Worm (Caenorhabditis elegans): ENCODE data around the gene ocr-1.
A peak's percentile ranks its signal among the peaks of the same experiment; 100 is the strongest.

ocr-1 gene

DNA sequence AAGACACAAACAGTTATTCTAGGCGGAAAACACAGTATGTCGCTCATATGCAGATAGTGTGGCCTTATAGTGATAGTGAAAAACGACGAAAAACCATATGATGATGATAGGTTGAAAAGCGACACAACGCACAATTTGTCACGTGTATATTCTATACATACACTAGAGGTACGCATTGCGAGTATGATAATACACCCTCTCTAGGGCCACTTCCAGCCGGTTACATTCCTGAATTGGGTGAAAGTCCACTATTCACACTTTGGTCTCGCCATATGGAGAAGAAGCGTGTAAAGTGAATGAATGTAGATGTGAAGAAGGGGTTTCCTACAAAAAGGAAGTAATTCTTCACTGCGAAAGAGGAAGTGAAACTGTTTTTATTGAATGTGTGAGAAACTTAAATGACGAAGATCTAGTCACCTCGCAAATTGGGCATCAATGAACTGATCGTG, 34.7 kb upstream of the ocr-1 start:
- peak; percentile 23 for TF ChIP-seq gei-8 (GFP tag; optimal IDR thresholded peaks at IDR 0.05)
- no peak for TF ChIP-seq madf-5 (GFP tag; IDR thresholded peaks at IDR 0.05)
- TF ChIP-seq lin-13 (GFP tag; optimal IDR thresholded peaks at IDR 0.05), result peak; percentile 27
- TF ChIP-seq ama-1 (optimal IDR thresholded peaks at IDR 0.05), result no peak
- no peak for TF ChIP-seq Y75B8A.6 (GFP tag; IDR thresholded peaks at IDR 0.05)
- no peak for TF ChIP-seq ceh-82 (tag; optimal IDR thresholded peaks at IDR 0.05)
- TF ChIP-seq nhr-25 (tag; optimal IDR thresholded peaks at IDR 0.05; ENCODE audit: borderline replicate concordance, insufficient read depth), result no peak
- no peak for TF ChIP-seq set-16 (GFP tag; IDR thresholded peaks at IDR 0.05)
- no peak for TF ChIP-seq egl-43 (GFP tag; IDR thresholded peaks at IDR 0.05)
- 0 out of 2 replicates have a peak, but pooled peaks have one; percentile 40 for TF ChIP-seq lin-1 (GFP tag; IDR thresholded peaks at IDR 0.05)
- TF ChIP-seq nhr-6 (tag; optimal IDR thresholded peaks at IDR 0.05), result no peak
- TF ChIP-seq nhr-42 (GFP tag; IDR thresholded peaks at IDR 0.05), result no peak
- peak; percentile 59 to 75 for TF ChIP-seq mdl-1 (tag; optimal IDR thresholded peaks at IDR 0.05)
- TF ChIP-seq duxl-1 (tag; optimal IDR thresholded peaks at IDR 0.05; ENCODE audit: poor library complexity), result no peak
- TF ChIP-seq nhr-77 (tag; optimal IDR thresholded peaks at IDR 0.05), result peak; percentile 14
- TF ChIP-seq cey-2 (tag; optimal IDR thresholded peaks at IDR 0.05; ENCODE audit: borderline replicate concordance, insufficient read depth), result peak; percentile 46
- TF ChIP-seq R02D3.7 (tag; optimal IDR thresholded peaks at IDR 0.05), result no peak
- no peak for TF ChIP-seq nhr-11 (tag; optimal IDR thresholded peaks at IDR 0.05)
- no peak for TF ChIP-seq tag-97 (GFP tag; IDR thresholded peaks at IDR 0.05)
- TF ChIP-seq lir-3 (tag; optimal IDR thresholded peaks at IDR 0.05), result no peak
- no peak for TF ChIP-seq F26F4.8 (GFP tag; conservative IDR thresholded peaks at IDR 0.05)
- no peak for TF ChIP-seq daf-16 (GFP tag; optimal IDR thresholded peaks at IDR 0.05)
- TF ChIP-seq daf-16 (tag; optimal IDR thresholded peaks at IDR 0.05), result peak; percentile 80
- peak; percentile 53 for TF ChIP-seq nhr-10 (tag; optimal IDR thresholded peaks at IDR 0.05)
- TF ChIP-seq dpl-1 (GFP tag; optimal IDR thresholded peaks at IDR 0.05), result no peak
- TF ChIP-seq vab-7 (GFP tag; IDR thresholded peaks at IDR 0.05), result no peak
- TF ChIP-seq mes-2 (tag; optimal IDR thresholded peaks at IDR 0.05; ENCODE audit: poor library complexity, severe bottlenecking), result peak; percentile 29
- TF ChIP-seq pha-4 (GFP tag; IDR thresholded peaks at IDR 0.05), result 0 out of 2 replicates have a peak, but pooled peaks have one; percentile 11
- no peak for TF ChIP-seq pha-4 (tag; optimal IDR thresholded peaks at IDR 0.05)
- TF ChIP-seq lin-29 (GFP tag; IDR thresholded peaks at IDR 0.05), result no peak
- peak; percentile 76 for TF ChIP-seq hlh-30 (tag; optimal IDR thresholded peaks at IDR 0.05; ENCODE audit: insufficient read depth)
- no peak for TF ChIP-seq ceh-44 (GFP tag; IDR thresholded peaks at IDR 0.05)
- no peak for TF ChIP-seq nhr-111 (GFP tag; optimal IDR thresholded peaks at IDR 0.05)
- TF ChIP-seq F37D6.2 (tag; optimal IDR thresholded peaks at IDR 0.05), result no peak
- TF ChIP-seq nhr-237 (tag; optimal IDR thresholded peaks at IDR 0.05), result no peak
- peak; percentile 91 for TF ChIP-seq nhr-48 (tag; optimal IDR thresholded peaks at IDR 0.05)
- peak; percentile 43 for TF ChIP-seq dve-1 (tag; optimal IDR thresholded peaks at IDR 0.05; ENCODE audit: insufficient read depth)
- no peak for TF ChIP-seq ztf-11 (tag; optimal IDR thresholded peaks at IDR 0.05)
- TF ChIP-seq pqm-1 (tag; optimal IDR thresholded peaks at IDR 0.05), result peak; percentile 84
- TF ChIP-seq rbr-2 (tag; optimal IDR thresholded peaks at IDR 0.05), result no peak
- TF ChIP-seq Y48G9A.11 (GFP tag; IDR thresholded peaks at IDR 0.05), result no peak
- no peak for TF ChIP-seq ctbp-1 (GFP tag; IDR thresholded peaks at IDR 0.05)
- no peak for TF ChIP-seq daf-12 (tag; optimal IDR thresholded peaks at IDR 0.05)
- no peak for TF ChIP-seq zip-2 (tag; optimal IDR thresholded peaks at IDR 0.05)
- TF ChIP-seq ceh-20 (GFP tag; IDR thresholded peaks at IDR 0.05), result peak; percentile 30; the same call in 1 of the 2 replicates
- no peak for TF ChIP-seq nhr-41 (GFP tag; IDR thresholded peaks at IDR 0.05)
- no peak for TF ChIP-seq mxl-2 (GFP tag; conservative IDR thresholded peaks at IDR 0.05)
- no peak for TF ChIP-seq F44E2.7 (GFP tag; IDR thresholded peaks at IDR 0.05)
- no peak for TF ChIP-seq ztf-7 (tag; optimal IDR thresholded peaks at IDR 0.05)
- no peak for TF ChIP-seq madf-9 (GFP tag; conservative IDR thresholded peaks at IDR 0.05)
- TF ChIP-seq zag-1 (tag; optimal IDR thresholded peaks at IDR 0.05), result no peak
- no peak for TF ChIP-seq skn-1 (tag; optimal IDR thresholded peaks at IDR 0.05)
